Worm (Caenorhabditis elegans): ENCODE data around the gene dpy-21.

Gene dpy-21

ce11 chrV:17962500-17962899 lies 13.5 kb upstream of the dpy-21 start:
- no peak for TF ChIP-seq nfyb-1 (GFP tag; IDR thresholded peaks at IDR 0.05)
- TF ChIP-seq lin-40 (tag; optimal IDR thresholded peaks at IDR 0.05), result no peak
- peak; percentile 85 for TF ChIP-seq zfh-2 (GFP tag; conservative IDR thresholded peaks at IDR 0.05)
- TF ChIP-seq pbrm-1 (GFP tag; IDR thresholded peaks at IDR 0.05), result 0 out of 2 replicates have a peak, but pooled peaks have one; percentile 38
- no peak for TF ChIP-seq nfya-1 (tag; optimal IDR thresholded peaks at IDR 0.05; ENCODE audit: borderline replicate concordance, insufficient read depth)
- 0 out of 2 replicates have a peak, but pooled peaks have one; percentile 6 for TF ChIP-seq mcd-1 (GFP tag; IDR thresholded peaks at IDR 0.05)
- no peak for TF ChIP-seq ztf-28 (GFP tag; IDR thresholded peaks at IDR 0.05)
- TF ChIP-seq hmg-20 (GFP tag; IDR thresholded peaks at IDR 0.05), result no peak
- TF ChIP-seq ekl-4 (GFP tag; IDR thresholded peaks at IDR 0.05), result 0 out of 2 replicates have a peak, but pooled peaks have one; percentile 35
- 0 out of 2 replicates have a peak, but pooled peaks have one; percentile 20 for TF ChIP-seq dox-1 (GFP tag; IDR thresholded peaks at IDR 0.05)
- TF ChIP-seq somi-1 (GFP tag; optimal IDR thresholded peaks at IDR 0.05), result no peak
- no peak for TF ChIP-seq mxl-1 (tag; optimal IDR thresholded peaks at IDR 0.05)
- TF ChIP-seq snpc-4 (GFP tag; optimal IDR thresholded peaks at IDR 0.05), result no peak
- peak in 1 of 4 experiments; percentile 28 for TF ChIP-seq snpc-4 (tag; optimal IDR thresholded peaks at IDR 0.05)
- TF ChIP-seq lag-1 (GFP tag; IDR thresholded peaks at IDR 0.05), result no peak
- 0 out of 2 replicates have a peak, but pooled peaks have one; percentile 68 for TF ChIP-seq ceh-58 (GFP tag; IDR thresholded peaks at IDR 0.05)
- no peak for TF ChIP-seq zim-3 (tag; optimal IDR thresholded peaks at IDR 0.05)

- TF ChIP-seq hlh-12 (tag; optimal IDR thresholded peaks at IDR 0.05), result no peak
- TF ChIP-seq hsf-1 (GFP tag; IDR thresholded peaks at IDR 0.05), result no peak
- TF ChIP-seq ceh-100 (GFP tag; IDR thresholded peaks at IDR 0.05), result no peak
- no peak for TF ChIP-seq B0019.2 (GFP tag; conservative IDR thresholded peaks at IDR 0.05)
- TF ChIP-seq zfh-2 (GFP tag; conservative IDR thresholded peaks at IDR 0.05), result peak; percentile 44; the same call in 1 of the 2 replicates
- TF ChIP-seq egrh-3 (GFP tag; IDR thresholded peaks at IDR 0.05), result peak; percentile 57; the same call in 1 of the 2 replicates
- no peak for TF ChIP-seq nfyb-1 (GFP tag; IDR thresholded peaks at IDR 0.05)
- no peak for TF ChIP-seq attf-6 (GFP tag; IDR thresholded peaks at IDR 0.05)
- TF ChIP-seq F33H1.4 (GFP tag; IDR thresholded peaks at IDR 0.05), result no peak
- TF ChIP-seq mcd-1 (GFP tag; IDR thresholded peaks at IDR 0.05), result no peak
Measured at ce11 chrV:17956109-17956508, 7.1 kb upstream of the dpy-21 start.

- no peak for TF ChIP-seq sea-2 (GFP tag; IDR thresholded peaks at IDR 0.05)
- TF ChIP-seq zfh-2 (GFP tag; conservative IDR thresholded peaks at IDR 0.05), result peak; percentile 51; the same call in 1 of the 2 replicates
- TF ChIP-seq F37B4.10 (GFP tag; IDR thresholded peaks at IDR 0.05), result no peak
- TF ChIP-seq ztf-25 (GFP tag; IDR thresholded peaks at IDR 0.05), result 0 out of 2 replicates have a peak, but pooled peaks have one; percentile 16
Measured at ce11 chrV:17952280-17952679, 3.3 kb upstream of the dpy-21 start.

ce11 chrV:17951172-17951999 lies 2.4 kb upstream of the dpy-21 start, which contains the start of gene Y59A8B.24:
Gene Y59A8B.24 (plus strand): TSS chrV:17951949.
- TF ChIP-seq nhr-27 (tag; optimal IDR thresholded peaks at IDR 0.05) (no peak), pbrm-1 (GFP tag; IDR thresholded peaks at IDR 0.05) (peak; percentile 81), ceh-100 (GFP tag; IDR thresholded peaks at IDR 0.05) (0 out of 2 replicates have a peak, but pooled peaks have one; percentile 17), athp-1 (tag; optimal IDR thresholded peaks at IDR 0.05) (peak; percentile 91), F23B12.7 (tag; optimal IDR thresholded peaks at IDR 0.05; ENCODE audit: insufficient read depth) (peak; percentile 28), F10E7.11 (tag; optimal IDR thresholded peaks at IDR 0.05) (no peak), F33H1.4 (GFP tag; IDR thresholded peaks at IDR 0.05) (peak; percentile 9; the same call in 1 of the 2 replicates), gei-17 (GFP tag; optimal IDR thresholded peaks at IDR 0.05) (peak; percentile 53), F55B11.4 (tag; optimal IDR thresholded peaks at IDR 0.05; ENCODE audit: borderline replicate concordance, insufficient read depth) (no peak), Y53F4B.3 (GFP tag; IDR thresholded peaks at IDR 0.05) (no peak), ceh-27 (GFP tag; optimal IDR thresholded peaks at IDR 0.05) (peak; percentile 98), die-1 (tag; optimal IDR thresholded peaks at IDR 0.05) (peak; percentile 67), zim-3 (tag; optimal IDR thresholded peaks at IDR 0.05) (peak; percentile 32), pha-4 (tag; optimal IDR thresholded peaks at IDR 0.05) (no peak), F52B5.7 (tag; optimal IDR thresholded peaks at IDR 0.05) (peak; percentile 83), C06A6.2 (GFP tag; conservative IDR thresholded peaks at IDR 0.05) (peak; percentile 58), ama-1 (optimal IDR thresholded peaks at IDR 0.05) (peak; percentile 60), ama-1 (GFP tag; optimal IDR thresholded peaks at IDR 0.05) (peak in 1 of 2 experiments; percentile 8), Y67H2A.10 (GFP tag; conservative IDR thresholded peaks at IDR 0.05) (peak; percentile 87)
